Worm (Caenorhabditis elegans) whole organism, mixed stage, embryonic: Measurements from ENCODE around the gene Y38E10A.8.

ENCODE experiments used
- ceh-43 ChIP-seq: fragments of 200-800 bp; sonication (Bioruptor generic); optimal IDR thresholded peaks from 2 replicates; lab custom pipeline; 2018; ENCODE audit warnings: mild to moderate bottlenecking, missing genetic modification characterization, moderate library complexity, missing compliant biosample characterization
- lin-13 ChIP-seq: fragments of 150-350 bp; optimal IDR thresholded peaks from 2 replicates; lab custom pipeline; 2014; ENCODE audit warnings: missing biosample characterization, missing genetic modification characterization
- mab-5 ChIP-seq: fragments of 150-350 bp; optimal IDR thresholded peaks from 2 replicates; lab custom pipeline; 2014; ENCODE audit warnings: missing biosample characterization, missing genetic modification characterization
- nhr-28 ChIP-seq: fragments of 150-350 bp; optimal IDR thresholded peaks from 2 replicates; lab custom pipeline; 2014; ENCODE audit warnings: missing biosample characterization, missing genetic modification characterization
- nhr-76 ChIP-seq: sonication (generic microtip); optimal IDR thresholded peaks from 2 replicates; lab custom pipeline; 2017; ENCODE audit warnings: missing biosample characterization, missing genetic modification characterization
- snpc-4 ChIP-seq: fragments of 150-350 bp; optimal IDR thresholded peaks from 2 replicates; lab custom pipeline; 2014; ENCODE audit warnings: missing biosample characterization, missing genetic modification characterization
- unc-39 ChIP-seq: fragments of 150-350 bp; optimal IDR thresholded peaks from 2 replicates; lab custom pipeline; 2014; ENCODE audit warnings: missing biosample characterization, missing genetic modification characterization
- unc-62 ChIP-seq: fragments of 150-350 bp; optimal IDR thresholded peaks from 2 replicates; lab custom pipeline; 2014; ENCODE audit warnings: missing biosample characterization, missing genetic modification reagents, missing genetic modification characterization
- ztf-11 ChIP-seq: fragments of 150-350 bp; optimal IDR thresholded peaks from 2 replicates; lab custom pipeline; 2014; ENCODE audit warnings: missing biosample characterization, missing genetic modification characterization

DNA sequence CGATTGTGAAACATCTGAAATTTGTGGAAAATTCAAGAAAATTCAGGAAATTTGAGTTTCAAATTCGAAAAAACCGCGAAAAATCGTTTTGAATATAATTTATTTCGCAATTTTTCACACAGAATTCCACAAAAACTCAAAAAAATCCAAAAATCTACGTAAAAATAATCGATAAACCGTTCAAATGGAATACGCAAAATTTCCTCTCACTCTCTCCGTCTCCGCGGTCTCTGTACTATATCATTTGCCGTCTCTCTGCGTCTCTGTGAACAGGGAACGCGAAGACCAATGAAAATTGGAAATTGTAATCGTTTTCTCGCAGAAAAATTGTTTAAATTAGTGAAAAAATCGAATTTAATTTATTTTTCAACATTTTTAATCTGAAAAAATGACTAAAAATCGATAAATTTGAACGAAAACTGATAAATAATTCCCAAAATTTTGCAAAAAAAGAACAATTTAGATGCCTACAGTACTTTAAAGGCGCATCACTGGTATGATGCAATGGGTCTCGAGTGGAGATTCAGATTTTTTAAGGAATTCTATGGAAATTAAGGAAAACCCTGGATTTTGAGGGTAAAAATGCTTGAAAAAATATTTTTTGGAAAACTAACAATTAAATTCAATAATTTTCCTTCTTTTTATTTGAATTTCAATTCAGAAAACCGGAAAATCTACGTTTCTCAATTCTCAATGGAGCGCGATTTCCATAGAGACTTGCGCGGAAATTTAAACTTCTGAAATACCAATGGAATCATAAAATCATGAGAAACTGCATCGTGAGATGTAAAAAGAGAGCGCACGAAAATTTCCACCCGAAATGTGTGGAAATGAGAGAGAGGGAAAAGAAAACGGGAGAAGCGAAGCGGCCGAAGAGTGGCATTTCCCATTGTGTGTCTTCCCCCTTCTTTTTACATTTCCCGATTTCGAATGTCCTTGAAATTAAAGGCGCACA lies 3.1 kb upstream of the Y38E10A.8 start, which contains the start of the genes ceh-100 and lips-15:
- TF ChIP-seq nhr-76 (tag; lab: Kevin White, UChicago) = no peak
- no peak for TF ChIP-seq nhr-28 (tag; lab: Kevin White, UChicago)
- TF ChIP-seq snpc-4 (tag; lab: Kevin White, UChicago) = no peak
- no peak for TF ChIP-seq unc-39
- no peak for TF ChIP-seq ceh-43
- TF ChIP-seq unc-62 (GFP tag; lab: Kevin White, UChicago) = no peak
- TF ChIP-seq ztf-11 (tag; lab: Kevin White, UChicago) = no peak
- TF ChIP-seq mab-5 (tag; lab: Kevin White, UChicago) = no peak
- TF ChIP-seq lin-13 (tag; lab: Kevin White, UChicago) = no peak
